Fruit fly (Drosophila melanogaster) whole organism, embryonic: Measurements from ENCODE around the gene nenya.
A peak's percentile ranks its signal among the peaks of the same experiment; 100 is the strongest.

Experiments
- CG10321 ChIP-seq: fragments of 200-800 bp; sonication (Bioruptor generic); IDR thresholded peaks from 2 replicates; pipeline ENCODE4 v1.3.6; 2022; ENCODE audit warnings: missing biosample characterization, missing genetic modification characterization
- CG11695 ChIP-seq: fragments of 200-800 bp; sonication (Bioruptor generic); IDR thresholded peaks from 3 replicates; pipeline ENCODE4 v1.3.6; 2022; ENCODE audit warnings: missing biosample characterization, missing genetic modification characterization
- CG12219 ChIP-seq: fragments of 200-800 bp; sonication (Bioruptor generic); optimal IDR thresholded peaks from 3 replicates; lab custom pipeline; 2018; ENCODE audit warnings: missing biosample characterization, mild to moderate bottlenecking, missing genetic modification characterization
- CG1233 ChIP-seq: fragments of 200-800 bp; sonication (Bioruptor generic); optimal IDR thresholded peaks from 4 replicates; lab custom pipeline; 2018; ENCODE audit warnings: missing biosample characterization, mild to moderate bottlenecking, missing genetic modification characterization
- CG12942 ChIP-seq: fragments of 200-800 bp; sonication (Bioruptor generic); optimal IDR thresholded peaks from 3 replicates; lab custom pipeline; 2016; ENCODE audit warnings: missing biosample characterization, missing genetic modification characterization
- CG13296 ChIP-seq: fragments of 200-800 bp; sonication (Bioruptor generic); optimal IDR thresholded peaks from 3 replicates; lab custom pipeline; 2018; ENCODE audit warnings: missing biosample characterization, mild to moderate bottlenecking, missing genetic modification characterization
- CG14441 ChIP-seq: fragments of 200-800 bp; sonication (Bioruptor generic); IDR thresholded peaks from 2 replicates; pipeline ENCODE4 v1.3.6; 2022; ENCODE audit warnings: missing biosample characterization, missing genetic modification characterization
- CG15269 ChIP-seq: fragments of 200-800 bp; sonication (Bioruptor generic); optimal IDR thresholded peaks from 2 replicates; lab custom pipeline; 2018; ENCODE audit warnings: missing biosample characterization, mild to moderate bottlenecking, missing genetic modification characterization, moderate library complexity
- CG15696 ChIP-seq: fragments of 200-800 bp; sonication (Bioruptor generic); optimal IDR thresholded peaks from 2 replicates; lab custom pipeline; 2019; ENCODE audit warnings: missing biosample characterization, mild to moderate bottlenecking, missing genetic modification characterization, moderate library complexity
- CG17328 ChIP-seq: fragments of 200-800 bp; sonication (Bioruptor generic); IDR thresholded peaks from 2 replicates; pipeline ENCODE4 v1.3.6; 2022; ENCODE audit warnings: missing biosample characterization, missing genetic modification characterization
- CG17802 ChIP-seq: fragments of 200-800 bp; sonication (Bioruptor generic); optimal IDR thresholded peaks from 2 replicates; lab custom pipeline; 2018; ENCODE audit warnings: missing biosample characterization, mild to moderate bottlenecking, missing genetic modification characterization, moderate library complexity
- CG1832 ChIP-seq: fragments of 200-800 bp; sonication (Bioruptor generic); optimal IDR thresholded peaks from 2 replicates; lab custom pipeline; 2017; ENCODE audit warnings: missing biosample characterization, mild to moderate bottlenecking, missing genetic modification characterization, inconsistent platforms
- CG3407 ChIP-seq: fragments of 200-800 bp; sonication (Bioruptor generic); optimal IDR thresholded peaks from 2 replicates; lab custom pipeline; 2018; ENCODE audit warnings: missing biosample characterization, mild to moderate bottlenecking, missing genetic modification characterization
- CG3847 ChIP-seq: fragments of 200-800 bp; sonication (Bioruptor generic); IDR thresholded peaks from 2 replicates; pipeline ENCODE4 v1.3.6; 2022; ENCODE audit warnings: missing biosample characterization, missing genetic modification characterization
- CG43689 ChIP-seq: fragments of 200-800 bp; sonication (Bioruptor generic); IDR thresholded peaks from 2 replicates; pipeline ENCODE4 v1.3.6; 2022; ENCODE audit warnings: missing biosample characterization, missing genetic modification characterization
- CG6272 ChIP-seq: fragments of 200-800 bp; sonication (Bioruptor generic); IDR thresholded peaks from 2 replicates; pipeline ENCODE4 v1.3.6; 2022; ENCODE audit warnings: missing biosample characterization, missing genetic modification characterization
- CG7556 ChIP-seq: fragments of 200-800 bp; sonication (Bioruptor generic); optimal IDR thresholded peaks from 2 replicates; lab custom pipeline; 2017; ENCODE audit warnings: missing biosample characterization, mild to moderate bottlenecking, missing genetic modification characterization
- CG9817 ChIP-seq: fragments of 200-800 bp; sonication (Bioruptor generic); optimal IDR thresholded peaks from 2 replicates; lab custom pipeline; 2018; ENCODE audit warnings: missing biosample characterization, mild to moderate bottlenecking, missing genetic modification characterization, moderate library complexity
- Chrac-16 ChIP-seq: fragments of 200-800 bp; sonication (Bioruptor generic); optimal IDR thresholded peaks from 3 replicates; lab custom pipeline; 2016; ENCODE audit warnings: missing biosample characterization, missing genetic modification characterization
- Dek ChIP-seq: fragments of 200-800 bp; sonication (Bioruptor generic); optimal IDR thresholded peaks from 3 replicates; lab custom pipeline; 2019; ENCODE audit warnings: missing biosample characterization, mild to moderate bottlenecking, missing genetic modification characterization, moderate library complexity
- Jarid2 ChIP-seq: fragments of 200-800 bp; sonication (Bioruptor generic); optimal IDR thresholded peaks from 3 replicates; lab custom pipeline; 2017; ENCODE audit warnings: mild to moderate bottlenecking, missing biosample characterization, missing genetic modification reagents, missing genetic modification characterization
- Mad ChIP-seq: fragments of 200-800 bp; sonication (Bioruptor generic); optimal IDR thresholded peaks from 2 replicates; lab custom pipeline; 2016; ENCODE audit warnings: missing biosample characterization, missing genetic modification characterization
- Med ChIP-seq: fragments of 200-800 bp; sonication (Bioruptor generic); peaks from one replicate; lab custom pipeline; 2016; ENCODE audit warnings: missing biosample characterization, missing genetic modification characterization, mild to moderate bottlenecking, inconsistent platforms, moderate library complexity
- NC2α ChIP-seq: fragments of 200-800 bp; sonication (Bioruptor generic); optimal IDR thresholded peaks from 2 replicates; lab custom pipeline; 2016; ENCODE audit warnings: missing biosample characterization, missing genetic modification characterization
- Nf-YB ChIP-seq: fragments of 200-800 bp; sonication (Bioruptor generic); optimal IDR thresholded peaks from 3 replicates; lab custom pipeline; 2019; ENCODE audit warnings: missing biosample characterization, mild to moderate bottlenecking, missing genetic modification characterization, moderate library complexity
- Oaz ChIP-seq: fragments of 200-800 bp; sonication (Bioruptor generic); IDR thresholded peaks from 2 replicates; pipeline ENCODE4 v1.3.6; 2022; ENCODE audit warnings: missing biosample characterization, missing genetic modification characterization
- Rfx ChIP-seq: fragments of 200-800 bp; sonication (Bioruptor generic); IDR thresholded peaks from 2 replicates; pipeline ENCODE4 v1.3.6; 2022; ENCODE audit warnings: missing biosample characterization, missing genetic modification characterization
- Sox100B ChIP-seq: fragments of 200-800 bp; sonication (Bioruptor generic); optimal IDR thresholded peaks from 3 replicates; lab custom pipeline; 2018; ENCODE audit warnings: missing biosample characterization, mild to moderate bottlenecking, missing genetic modification characterization
- Sox102F ChIP-seq: fragments of 200-800 bp; sonication (Bioruptor generic); optimal IDR thresholded peaks from 2 replicates; lab custom pipeline; 2018; ENCODE audit warnings: missing biosample characterization, mild to moderate bottlenecking, missing genetic modification characterization, moderate library complexity
- Sry-δ ChIP-seq: fragments of 200-800 bp; sonication (Bioruptor generic); optimal IDR thresholded peaks from 2 replicates; lab custom pipeline; 2016; ENCODE audit warnings: missing biosample characterization, missing genetic modification characterization
- aop ChIP-seq: fragments of 200-800 bp; sonication (Bioruptor generic); IDR thresholded peaks from 2 replicates; pipeline ENCODE4 v1.3.6; 2022; ENCODE audit warnings: missing biosample characterization, missing genetic modification characterization
- ara ChIP-seq: fragments of 200-800 bp; sonication (Bioruptor generic); IDR thresholded peaks from 2 replicates; pipeline ENCODE4 v1.3.6; 2022; ENCODE audit warnings: missing biosample characterization, missing genetic modification characterization
- bsh ChIP-seq, 2 experiments: fragments of 200-800 bp; sonication (Bioruptor generic); optimal IDR thresholded peaks; 2 replicates each; lab custom pipeline; 2017 to 2018; ENCODE audit warnings: mild to moderate bottlenecking in 2 of 2, missing biosample characterization in 2 of 2, missing genetic modification characterization in 2 of 2, moderate library complexity in 1 of 2
- crp ChIP-seq, 2 experiments: fragments of 200-800 bp; sonication (Bioruptor generic); optimal IDR thresholded peaks; 2 replicates in 1 of 2; 3 replicates in 1 of 2; lab custom pipeline; 2017; ENCODE audit warnings: missing biosample characterization in 2 of 2, missing genetic modification characterization in 2 of 2, mild to moderate bottlenecking in 1 of 2, moderate library complexity in 1 of 2
- fd3F ChIP-seq: fragments of 200-800 bp; sonication (Bioruptor generic); optimal IDR thresholded peaks from 2 replicates; lab custom pipeline; 2018; ENCODE audit warnings: missing biosample characterization, mild to moderate bottlenecking, missing genetic modification characterization, moderate library complexity
- fd96Cb ChIP-seq: fragments of 200-800 bp; sonication (Bioruptor generic); optimal IDR thresholded peaks from 2 replicates; lab custom pipeline; 2018; ENCODE audit warnings: missing biosample characterization, mild to moderate bottlenecking, missing genetic modification characterization, moderate library complexity
- lmd ChIP-seq: fragments of 200-800 bp; sonication (Bioruptor generic); IDR thresholded peaks from 2 replicates; pipeline ENCODE4 v1.3.6; 2022; ENCODE audit warnings: missing biosample characterization, missing genetic modification characterization
- lola ChIP-seq, 3 experiments: fragments of >200 bp in 2 of 3; fragments of 200-800 bp in 1 of 3; sonication (Bioruptor generic) in 1 of 3; optimal IDR thresholded peaks; 2 replicates each; lab custom pipeline; 2017 to 2019; ENCODE audit warnings: missing biosample characterization in 3 of 3, missing genetic modification characterization in 3 of 3, mild to moderate bottlenecking in 1 of 3, moderate library complexity in 1 of 3
- nmo ChIP-seq: fragments of 200-800 bp; sonication (Bioruptor generic); optimal IDR thresholded peaks from 2 replicates; lab custom pipeline; 2018; ENCODE audit warnings: missing biosample characterization, mild to moderate bottlenecking, missing genetic modification characterization, moderate library complexity
- pum ChIP-seq: fragments of 200-800 bp; sonication (Bioruptor generic); optimal IDR thresholded peaks from 2 replicates; lab custom pipeline; 2016; ENCODE audit warnings: missing biosample characterization, missing genetic modification characterization
- pzg ChIP-seq: fragments of 200-800 bp; sonication (Bioruptor generic); optimal IDR thresholded peaks from 3 replicates; lab custom pipeline; 2018; ENCODE audit warnings: missing biosample characterization, mild to moderate bottlenecking, missing genetic modification characterization, moderate library complexity
- ro ChIP-seq: fragments of 200-800 bp; sonication (Bioruptor generic); IDR thresholded peaks from 2 replicates; pipeline ENCODE4 v1.3.6; 2022; ENCODE audit warnings: missing biosample characterization, missing genetic modification characterization
- sim ChIP-seq: fragments of 200-800 bp; sonication (Bioruptor generic); IDR thresholded peaks from 2 replicates; pipeline ENCODE4 v1.3.6; 2022; ENCODE audit warnings: missing biosample characterization, missing genetic modification characterization
- slou ChIP-seq: fragments of 200-800 bp; sonication (Bioruptor generic); optimal IDR thresholded peaks from 3 replicates; lab custom pipeline; 2016; ENCODE audit warnings: missing biosample characterization, missing genetic modification characterization
- sqz ChIP-seq: fragments of 200-800 bp; sonication (Bioruptor generic); optimal IDR thresholded peaks from 3 replicates; lab custom pipeline; 2018; ENCODE audit warnings: missing biosample characterization, mild to moderate bottlenecking, missing genetic modification characterization
- tin ChIP-seq: fragments of 200-800 bp; sonication (Bioruptor generic); optimal IDR thresholded peaks from 3 replicates; lab custom pipeline; 2016; ENCODE audit warnings: missing biosample characterization, missing genetic modification characterization
- ttk ChIP-seq: fragments of 200-800 bp; sonication (Bioruptor generic); IDR thresholded peaks from 2 replicates; pipeline ENCODE4 v2.1.2; 2022; ENCODE audit warnings: missing biosample characterization, missing genetic modification characterization
- wdn ChIP-seq: fragments of 200-800 bp; sonication (Bioruptor generic); IDR thresholded peaks from 2 replicates; pipeline ENCODE4 v1.3.6; 2022; ENCODE audit warnings: missing biosample characterization, missing genetic modification characterization

nenya gene

DNA sequence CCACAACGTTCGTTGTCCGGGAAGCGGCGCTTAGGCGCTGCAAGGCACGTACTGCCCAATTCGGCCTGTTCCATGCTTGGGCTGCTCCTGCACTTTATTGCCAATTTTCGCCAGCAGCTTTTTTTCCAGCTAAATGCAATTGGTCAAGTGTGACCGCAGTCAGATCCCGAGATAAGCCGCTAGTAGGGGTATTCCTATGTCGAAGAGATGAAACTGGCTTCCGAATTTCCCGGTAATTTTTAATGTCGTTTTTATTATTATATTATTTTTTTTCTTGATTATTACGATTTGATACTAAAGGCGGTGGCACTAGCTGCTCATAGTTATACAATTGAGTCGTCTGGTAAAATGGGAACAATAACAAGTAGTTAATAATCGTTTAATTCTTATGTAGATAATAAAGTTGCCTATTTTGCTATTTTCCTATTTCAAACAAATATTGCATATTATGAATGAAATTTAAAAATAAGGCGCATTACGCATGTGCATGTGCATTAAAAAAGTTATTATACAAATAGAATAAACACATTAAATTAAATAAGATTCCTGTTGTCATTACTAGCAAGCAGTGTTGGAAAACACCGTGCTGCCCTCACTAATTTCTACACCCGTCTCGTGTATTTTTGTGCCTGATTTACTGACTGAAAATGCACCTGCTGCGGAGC is 11.5 kb downstream of the nenya start, which contains the start of the genes CG5003 and mRpS22 (continued):
- peak; percentile 69 for TF ChIP-seq sqz
- TF ChIP-seq fd96Cb (tag; lab: Kevin White, UChicago): peak; percentile 20
- TF ChIP-seq Sry-δ (GFP tag; lab: Kevin White, UChicago): peak; percentile 42
- TF ChIP-seq CG1832 (GFP tag; lab: Kevin White, UChicago): no peak
- TF ChIP-seq Med (GFP tag; lab: Kevin White, UChicago): peak; percentile 72
- peak; percentile 22 for TF ChIP-seq pzg (GFP tag; lab: Kevin White, UChicago)
- peak; percentile 59 for TF ChIP-seq Sox102F (GFP tag; lab: Kevin White, UChicago)
- peak; percentile 69 for TF ChIP-seq CG9817 (tag; lab: Kevin White, UChicago)
- TF ChIP-seq CG17802 (tag; lab: Kevin White, UChicago): no peak
- TF ChIP-seq CG15269: peak; percentile 66
- peak; percentile 22 for TF ChIP-seq pum (GFP tag; lab: Kevin White, UChicago)
- TF ChIP-seq Oaz (GFP tag; lab: Robert Waterston, UW): peak; percentile 35; the same call in 1 of the 2 replicates
- peak; percentile 51 for TF ChIP-seq CG12942 (GFP tag; lab: Kevin White, UChicago)
- peak; percentile 14; the same call in 1 of the 2 replicates for TF ChIP-seq CG17328
- peak; percentile 73 for TF ChIP-seq tin (GFP tag; lab: Kevin White, UChicago)
- peak; percentile 58 for TF ChIP-seq CG15696 (tag; lab: Kevin White, UChicago)
- peak in 1 of 2 experiments; percentile 26 for TF ChIP-seq bsh (GFP tag; optimal IDR thresholded peaks at IDR 0.05; lab: Kevin White, UChicago)
- TF ChIP-seq nmo (GFP tag; lab: Kevin White, UChicago): peak; percentile 80
- no peak for TF ChIP-seq sim
- TF ChIP-seq CG43689: no peak
- TF ChIP-seq CG12219 (GFP tag; lab: Kevin White, UChicago): no peak
- no peak for TF ChIP-seq CG10321 (GFP tag; lab: Robert Waterston, UW)
- peak; percentile 68; the same call in 1 of the 2 replicates for TF ChIP-seq Rfx (GFP tag; lab: Robert Waterston, UW)
- TF ChIP-seq lmd: peak; percentile 24; the same call in 1 of the 2 replicates
- TF ChIP-seq lola (GFP tag; optimal IDR thresholded peaks at IDR 0.05; lab: Kevin White, UChicago): peak in 1 of 3 experiments; percentile 60
- TF ChIP-seq NC2α (GFP tag; lab: Kevin White, UChicago): peak; percentile 27
- peak; percentile 17 for TF ChIP-seq Jarid2
- 0 out of 2 replicates have a peak, but pooled peaks have one; percentile 2 for TF ChIP-seq CG6272 (GFP tag; lab: Robert Waterston, UW)
- no peak for TF ChIP-seq Sox100B
- TF ChIP-seq CG11695 (GFP tag; lab: Robert Waterston, UW): no peak
- 0 out of 2 replicates have a peak, but pooled peaks have one; percentile 6 for TF ChIP-seq wdn (GFP tag; lab: Robert Waterston, UW)
- 0 out of 2 replicates have a peak, but pooled peaks have one; percentile 5 for TF ChIP-seq ttk
- TF ChIP-seq aop (GFP tag; lab: Robert Waterston, UW): no peak
- TF ChIP-seq fd3F (GFP tag; lab: Kevin White, UChicago): peak; percentile 35
- peak; percentile 17 for TF ChIP-seq CG3407
- peak; percentile 29; the same call in 1 of the 2 replicates for TF ChIP-seq CG14441 (GFP tag; lab: Robert Waterston, UW)
- peak; percentile 50 for TF ChIP-seq Dek (tag; lab: Kevin White, UChicago)
- TF ChIP-seq Chrac-16 (GFP tag; lab: Kevin White, UChicago): peak; percentile 59
- peak; percentile 68 for TF ChIP-seq CG7556 (GFP tag; lab: Kevin White, UChicago)
- TF ChIP-seq ro: 0 out of 2 replicates have a peak, but pooled peaks have one; percentile 7
- TF ChIP-seq Nf-YB (GFP tag; lab: Kevin White, UChicago): peak; percentile 42
- TF ChIP-seq slou: peak; percentile 66
- TF ChIP-seq ara (GFP tag; lab: Robert Waterston, UW): no peak
- TF ChIP-seq crp (GFP tag; optimal IDR thresholded peaks at IDR 0.05; lab: Kevin White, UChicago): peak in 1 of 2 experiments; percentile 19
- TF ChIP-seq CG13296 (GFP tag; lab: Kevin White, UChicago): peak; percentile 56
- peak; percentile 59 for TF ChIP-seq CG1233 (GFP tag; lab: Kevin White, UChicago)
- TF ChIP-seq Mad (GFP tag; lab: Kevin White, UChicago): peak; percentile 27
- peak; percentile 58 for TF ChIP-seq CG3847
